Fruit fly (Drosophila melanogaster) whole organism, adult: ENCODE data around the gene jhamt.

Experiments used
- CG1620 ChIP-seq: fragments of 200-800 bp; sonication (Bioruptor generic); optimal IDR thresholded peaks from 2 replicates; lab custom pipeline; 2016; ENCODE audit warnings: missing biosample characterization, missing genetic modification characterization
- CG7101 ChIP-seq: fragments of 200-800 bp; sonication (Bioruptor generic); optimal IDR thresholded peaks from 2 replicates; lab custom pipeline; 2018; ENCODE audit warnings: missing biosample characterization, mild to moderate bottlenecking, missing genetic modification characterization, moderate library complexity
- cic ChIP-seq: fragments of 200-800 bp; sonication (Bioruptor generic); optimal IDR thresholded peaks from 2 replicates; lab custom pipeline; 2017; ENCODE audit warnings: missing biosample characterization, mild to moderate bottlenecking, missing genetic modification characterization, moderate library complexity
- cnc ChIP-seq, 2 experiments: fragments of >200 bp; optimal IDR thresholded peaks; 2 replicates each; lab custom pipeline; 2017
- kay ChIP-seq: fragments of 200-800 bp; sonication (Bioruptor generic); peaks from one replicate; lab custom pipeline; 2016; ENCODE audit warnings: missing biosample characterization, missing genetic modification characterization, borderline replicate concordance
- tj ChIP-seq: fragments of 200-800 bp; sonication (Bioruptor generic); optimal IDR thresholded peaks from 3 replicates; lab custom pipeline; 2017; ENCODE audit warnings: missing biosample characterization, mild to moderate bottlenecking, missing genetic modification characterization, moderate library complexity

DNA sequence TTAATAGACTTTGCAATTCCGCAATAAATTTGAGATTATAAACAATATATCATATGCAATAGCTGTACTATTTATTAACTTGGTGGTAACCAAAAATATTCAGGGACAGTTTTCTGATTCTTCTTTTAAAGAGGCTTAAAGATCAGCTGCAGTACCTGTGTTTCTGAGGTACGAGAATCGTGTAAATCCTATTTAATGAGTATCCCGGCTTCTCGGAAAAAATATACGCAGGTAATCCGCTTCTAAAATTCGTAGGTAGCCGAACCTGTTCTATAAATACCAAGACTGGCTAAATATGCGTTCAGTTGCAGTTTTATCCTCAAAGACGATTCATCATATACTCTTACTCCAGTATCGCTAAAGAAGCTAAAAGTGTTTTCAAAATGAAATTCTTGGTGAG is 36.1 kb upstream of the jhamt start, which contains the start of gene CG4440:
- TF ChIP-seq tj (no peak), cic (no peak), kay (GFP tag; lab: Kevin White, UChicago) (no peak), cnc (optimal IDR thresholded peaks at IDR 0.05; lab: Kevin White, UChicago) (no peak), CG7101 (tag; lab: Kevin White, UChicago) (no peak), CG1620 (GFP tag; lab: Kevin White, UChicago) (no peak)
